Fruit fly (Drosophila melanogaster) whole organism, embryonic: ENCODE measurements around the gene CG15643.

Experiments used
- CG1024 ChIP-seq: fragments of 200-800 bp; sonication (Bioruptor generic); IDR thresholded peaks from 2 replicates; pipeline ENCODE4 v1.3.6; 2022; ENCODE audit warnings: missing biosample characterization, missing genetic modification characterization
- CG11504 ChIP-seq: fragments of 200-800 bp; sonication (Bioruptor generic); optimal IDR thresholded peaks from 3 replicates; lab custom pipeline; 2019; ENCODE audit warnings: missing biosample characterization, mild to moderate bottlenecking, missing genetic modification characterization, moderate library complexity
- CG11560 ChIP-seq: fragments of 200-800 bp; sonication (Bioruptor generic); IDR thresholded peaks from 3 replicates; pipeline ENCODE4 v1.3.6; 2022; ENCODE audit warnings: missing biosample characterization, missing genetic modification characterization
- CG12104 ChIP-seq: fragments of 200-800 bp; sonication (Bioruptor generic); optimal IDR thresholded peaks from 3 replicates; lab custom pipeline; 2016; ENCODE audit warnings: missing biosample characterization, missing genetic modification characterization
- CG14860 ChIP-seq: fragments of 200-800 bp; sonication (Bioruptor generic); IDR thresholded peaks from 3 replicates; pipeline ENCODE4 v1.3.6; 2022; ENCODE audit warnings: missing biosample characterization, missing genetic modification characterization; ENCODE audit not compliant: partially characterized antibody
- CG16813 ChIP-seq: fragments of 200-800 bp; sonication (Bioruptor generic); IDR thresholded peaks from 3 replicates; pipeline ENCODE4 v1.3.6; 2022; ENCODE audit warnings: missing biosample characterization, missing genetic modification characterization; ENCODE audit not compliant: partially characterized antibody
- CG2202 ChIP-seq: fragments of 200-800 bp; sonication (Bioruptor generic); optimal IDR thresholded peaks from 2 replicates; lab custom pipeline; 2018; ENCODE audit warnings: missing biosample characterization, mild to moderate bottlenecking, missing genetic modification characterization
- CG34224 ChIP-seq: fragments of 200-800 bp; sonication (Bioruptor generic); IDR thresholded peaks from 3 replicates; pipeline ENCODE4 v1.3.6; 2022; ENCODE audit warnings: missing biosample characterization, missing genetic modification characterization; ENCODE audit not compliant: partially characterized antibody
- CG4404 ChIP-seq: fragments of 200-800 bp; sonication (Bioruptor generic); IDR thresholded peaks from 2 replicates; pipeline ENCODE4 v1.3.6; 2022; ENCODE audit warnings: missing biosample characterization, missing genetic modification characterization
- CG4424 ChIP-seq: fragments of 200-800 bp; sonication (Bioruptor generic); optimal IDR thresholded peaks from 3 replicates; lab custom pipeline; 2016; ENCODE audit warnings: missing biosample characterization, missing genetic modification characterization
- CG4617 ChIP-seq: fragments of 200-800 bp; sonication (Bioruptor generic); optimal IDR thresholded peaks from 3 replicates; lab custom pipeline; 2016; ENCODE audit warnings: missing biosample characterization, missing genetic modification characterization, borderline replicate concordance
- CG5953 ChIP-seq: fragments of 200-800 bp; sonication (Bioruptor generic); IDR thresholded peaks from 2 replicates; pipeline ENCODE4 v1.3.6; 2022; ENCODE audit warnings: missing biosample characterization, missing genetic modification characterization
- CG7839 ChIP-seq: fragments of 200-800 bp; sonication (Bioruptor generic); optimal IDR thresholded peaks from 3 replicates; lab custom pipeline; 2018; ENCODE audit warnings: missing biosample characterization, mild to moderate bottlenecking, missing genetic modification characterization, moderate library complexity
- CG9797 ChIP-seq: fragments of 200-800 bp; sonication (Bioruptor generic); optimal IDR thresholded peaks from 3 replicates; lab custom pipeline; 2018; ENCODE audit warnings: missing biosample characterization, mild to moderate bottlenecking, missing genetic modification characterization
- Doc2 ChIP-seq: fragments of 200-800 bp; sonication (Bioruptor generic); IDR thresholded peaks from 2 replicates; pipeline ENCODE4 v1.3.6; 2022; ENCODE audit warnings: missing biosample characterization, missing genetic modification characterization
- Eip74EF ChIP-seq, 2 experiments: fragments of 200-800 bp in 1 of 2; fragments of >200 bp in 1 of 2; sonication (Bioruptor generic) in 1 of 2; optimal IDR thresholded peaks; 2 replicates each; lab custom pipeline; 2017 to 2019; ENCODE audit warnings: missing biosample characterization in 2 of 2, missing genetic modification characterization in 2 of 2, mild to moderate bottlenecking in 1 of 2, moderate library complexity in 1 of 2
- Ets97D ChIP-seq: fragments of 200-800 bp; sonication (Bioruptor generic); optimal IDR thresholded peaks from 3 replicates; lab custom pipeline; 2016; ENCODE audit warnings: missing biosample characterization, missing genetic modification characterization
- GATAe ChIP-seq: fragments of 200-800 bp; sonication (Bioruptor generic); conservative IDR thresholded peaks from 2 replicates; pipeline ENCODE4 v1.3.6; 2022; ENCODE audit warnings: missing biosample characterization, missing genetic modification characterization
- Gug ChIP-seq: fragments of 200-800 bp; sonication (Bioruptor generic); IDR thresholded peaks from 4 replicates; pipeline ENCODE4 v1.3.6; 2022; ENCODE audit warnings: missing biosample characterization, missing genetic modification characterization
- Lpt ChIP-seq: fragments of >200 bp; optimal IDR thresholded peaks from 2 replicates; lab custom pipeline; 2018; ENCODE audit warnings: missing biosample characterization, missing genetic modification characterization
- Neu2 ChIP-seq: fragments of 200-800 bp; sonication (Bioruptor generic); optimal IDR thresholded peaks from 3 replicates; lab custom pipeline; 2016; ENCODE audit warnings: missing biosample characterization, missing genetic modification characterization, borderline replicate concordance
- Sox100B ChIP-seq: fragments of 200-800 bp; sonication (Bioruptor generic); optimal IDR thresholded peaks from 3 replicates; lab custom pipeline; 2018; ENCODE audit warnings: missing biosample characterization, mild to moderate bottlenecking, missing genetic modification characterization
- Xrp1 ChIP-seq: fragments of 200-800 bp; sonication (Bioruptor generic); IDR thresholded peaks from 2 replicates; pipeline ENCODE4 v1.3.6; 2022; ENCODE audit warnings: missing biosample characterization, missing genetic modification characterization
- abd-A ChIP-seq: fragments of 200-800 bp; sonication (Bioruptor generic); optimal IDR thresholded peaks from 3 replicates; lab custom pipeline; 2019; ENCODE audit warnings: missing biosample characterization, mild to moderate bottlenecking, missing genetic modification characterization, moderate library complexity
- ase ChIP-seq: fragments of 200-800 bp; sonication (Bioruptor generic); IDR thresholded peaks from 3 replicates; pipeline ENCODE4 v1.3.6; 2022; ENCODE audit warnings: missing biosample characterization, missing genetic modification characterization
- bcd ChIP-seq: fragments of 200-800 bp; sonication (Bioruptor generic); optimal IDR thresholded peaks from 2 replicates; lab custom pipeline; 2017; ENCODE audit warnings: missing biosample characterization, mild to moderate bottlenecking, missing genetic modification characterization
- br ChIP-seq: fragments of >200 bp; optimal IDR thresholded peaks from 2 replicates; lab custom pipeline; 2017
- bsh ChIP-seq, 2 experiments: fragments of 200-800 bp; sonication (Bioruptor generic); optimal IDR thresholded peaks; 2 replicates each; lab custom pipeline; 2017 to 2018; ENCODE audit warnings: mild to moderate bottlenecking in 2 of 2, missing biosample characterization in 2 of 2, missing genetic modification characterization in 2 of 2, moderate library complexity in 1 of 2
- caup ChIP-seq: fragments of 200-800 bp; sonication (Bioruptor generic); optimal IDR thresholded peaks from 3 replicates; lab custom pipeline; 2017; ENCODE audit warnings: missing biosample characterization, mild to moderate bottlenecking, missing genetic modification characterization, moderate library complexity; ENCODE audit not compliant: severe bottlenecking
- ci ChIP-seq: fragments of 200-800 bp; sonication (Bioruptor generic); IDR thresholded peaks from 3 replicates; pipeline ENCODE4 v1.3.6; 2022; ENCODE audit warnings: missing biosample characterization, missing genetic modification characterization
- cwo ChIP-seq: fragments of 200-800 bp; sonication (Bioruptor generic); optimal IDR thresholded peaks from 3 replicates; lab custom pipeline; 2017; ENCODE audit warnings: missing biosample characterization, missing genetic modification characterization, mild to moderate bottlenecking, moderate library complexity, missing genetic modification reagents
- dan ChIP-seq: fragments of 200-800 bp; sonication (Bioruptor generic); IDR thresholded peaks from 2 replicates; pipeline ENCODE4 v1.3.6; 2022; ENCODE audit warnings: missing biosample characterization, missing genetic modification characterization
- disco-r ChIP-seq: fragments of 200-800 bp; sonication (Bioruptor generic); optimal IDR thresholded peaks from 2 replicates; lab custom pipeline; 2016; ENCODE audit warnings: missing biosample characterization, missing genetic modification characterization
- exex ChIP-seq: fragments of 200-800 bp; sonication (Bioruptor generic); optimal IDR thresholded peaks from 4 replicates; lab custom pipeline; 2018; ENCODE audit warnings: missing biosample characterization, mild to moderate bottlenecking, missing genetic modification characterization, moderate library complexity
- fd96Cb ChIP-seq: fragments of 200-800 bp; sonication (Bioruptor generic); optimal IDR thresholded peaks from 2 replicates; lab custom pipeline; 2018; ENCODE audit warnings: missing biosample characterization, mild to moderate bottlenecking, missing genetic modification characterization, moderate library complexity
- gro ChIP-seq: fragments of 200-800 bp; sonication (Bioruptor generic); optimal IDR thresholded peaks from 2 replicates; lab custom pipeline; 2016; ENCODE audit warnings: missing biosample characterization, missing genetic modification characterization
- hb ChIP-seq: fragments of 200-800 bp; sonication (Bioruptor generic); IDR thresholded peaks from 3 replicates; pipeline ENCODE4 v1.3.6; 2022; ENCODE audit warnings: missing biosample characterization, missing genetic modification characterization; ENCODE audit not compliant: partially characterized antibody
- hbn ChIP-seq: fragments of 200-800 bp; sonication (Bioruptor generic); IDR thresholded peaks from 2 replicates; pipeline ENCODE4 v1.3.6; 2022; ENCODE audit warnings: missing biosample characterization, missing genetic modification characterization; ENCODE audit not compliant: partially characterized antibody
- nerfin-2 ChIP-seq: fragments of 200-800 bp; sonication (Bioruptor generic); IDR thresholded peaks from 2 replicates; pipeline ENCODE4 v1.3.6; 2022; ENCODE audit warnings: missing biosample characterization, missing genetic modification characterization; ENCODE audit not compliant: partially characterized antibody
- peb ChIP-seq: fragments of 200-800 bp; sonication (Bioruptor generic); IDR thresholded peaks from 2 replicates; pipeline ENCODE4 v1.3.6; 2022; ENCODE audit warnings: missing biosample characterization, missing genetic modification characterization
- pfk ChIP-seq: fragments of 200-800 bp; sonication (Bioruptor generic); optimal IDR thresholded peaks from 2 replicates; lab custom pipeline; 2018; ENCODE audit warnings: missing biosample characterization, mild to moderate bottlenecking, missing genetic modification characterization, moderate library complexity
- pho ChIP-seq: fragments of 200-800 bp; sonication (Bioruptor generic); optimal IDR thresholded peaks from 2 replicates; lab custom pipeline; 2016; ENCODE audit warnings: missing biosample characterization, missing genetic modification characterization
- pita ChIP-seq: fragments of 200-800 bp; sonication (Bioruptor generic); optimal IDR thresholded peaks from 2 replicates; lab custom pipeline; 2017; ENCODE audit warnings: missing biosample characterization, mild to moderate bottlenecking, missing genetic modification characterization
- row ChIP-seq: fragments of 200-800 bp; sonication (Bioruptor generic); IDR thresholded peaks from 3 replicates; pipeline ENCODE4 v1.3.6; 2022; ENCODE audit warnings: missing biosample characterization, missing genetic modification characterization
- salm ChIP-seq: fragments of 200-800 bp; sonication (Bioruptor generic); optimal IDR thresholded peaks from 2 replicates; lab custom pipeline; 2018; ENCODE audit warnings: missing biosample characterization, mild to moderate bottlenecking, missing genetic modification characterization
- schlank ChIP-seq: fragments of 200-800 bp; sonication (Bioruptor generic); optimal IDR thresholded peaks from 2 replicates; lab custom pipeline; 2018; ENCODE audit warnings: missing biosample characterization, mild to moderate bottlenecking, missing genetic modification characterization
- sens ChIP-seq: fragments of 200-800 bp; sonication (Bioruptor generic); peaks from one replicate; lab custom pipeline; 2016; ENCODE audit warnings: missing biosample characterization, missing genetic modification characterization
- sna ChIP-seq: fragments of 200-800 bp; sonication (Bioruptor generic); IDR thresholded peaks from 2 replicates; pipeline ENCODE4 v1.3.6; 2022; ENCODE audit warnings: missing biosample characterization, missing genetic modification characterization; ENCODE audit not compliant: partially characterized antibody
- tgo ChIP-seq: fragments of 200-800 bp; sonication (Bioruptor generic); IDR thresholded peaks from 3 replicates; pipeline ENCODE4 v1.3.6; 2022; ENCODE audit warnings: missing biosample characterization, missing genetic modification characterization
- wek ChIP-seq: fragments of 200-800 bp; sonication (Bioruptor generic); optimal IDR thresholded peaks from 3 replicates; lab custom pipeline; 2018; ENCODE audit warnings: missing biosample characterization, mild to moderate bottlenecking, missing genetic modification characterization, moderate library complexity

Gene CG15643

DNA sequence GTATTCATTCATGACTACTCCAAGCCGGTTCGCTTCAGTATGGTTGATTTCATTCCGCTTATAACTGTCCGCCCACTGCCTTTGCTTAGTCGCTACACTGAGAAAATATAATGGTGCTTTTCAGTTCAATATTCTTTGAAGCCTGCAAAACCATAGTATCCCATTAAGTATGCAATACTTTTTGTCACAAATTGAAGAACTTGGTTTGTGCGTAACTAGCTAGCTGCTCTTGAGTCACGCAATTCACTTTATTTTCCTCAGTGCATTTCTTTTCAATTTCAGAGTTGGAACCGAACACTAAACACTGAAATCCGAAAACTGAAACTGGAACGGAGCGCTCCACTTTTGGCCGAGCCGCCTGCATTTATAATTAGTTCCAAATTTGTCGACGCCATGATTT lies 27.7 kb upstream of the CG15643 start (continued):
- TF ChIP-seq salm (no peak), CG16813 (no peak), CG5953 (GFP tag; lab: Robert Waterston, UW) (no peak), bcd (GFP tag; lab: Kevin White, UChicago) (peak; percentile 47), caup (GFP tag; lab: Kevin White, UChicago) (peak; percentile 36), hb (GFP tag; lab: Robert Waterston, UW) (no peak), hbn (GFP tag; lab: Robert Waterston, UW) (no peak), ase (GFP tag; lab: Robert Waterston, UW) (0 out of 3 replicates have a peak, but pooled peaks have one; percentile 56), schlank (tag; lab: Kevin White, UChicago) (peak; percentile 30), Lpt (GFP tag; lab: Kevin White, UChicago) (no peak), Sox100B (GFP tag; lab: Kevin White, UChicago) (peak; percentile 42), pfk (no peak), GATAe (GFP tag; lab: Robert Waterston, UW) (no peak), Eip74EF (GFP tag; optimal IDR thresholded peaks at IDR 0.05; lab: Kevin White, UChicago) (no peak), dan (GFP tag; lab: Robert Waterston, UW) (no peak), CG4424 (GFP tag; lab: Kevin White, UChicago) (peak; percentile 52), abd-A (no peak), CG12104 (GFP tag; lab: Kevin White, UChicago) (no peak), Gug (GFP tag; lab: Robert Waterston, UW) (peak; percentile 56; the same call in 3 of the 4 replicates), CG7839 (tag; lab: Kevin White, UChicago) (peak; percentile 77), CG9797 (GFP tag; lab: Kevin White, UChicago) (no peak), CG11560 (peak; percentile 47; the same call in 1 of the 3 replicates), fd96Cb (tag; lab: Kevin White, UChicago) (peak; percentile 70), ci (peak; percentile 74; the same call in 2 of the 3 replicates), CG4617 (no peak), Ets97D (peak; percentile 7), CG11504 (peak; percentile 84), sens (GFP tag; lab: Kevin White, UChicago) (peak; percentile 79), nerfin-2 (no peak), pho (peak; percentile 1), CG2202 (tag; lab: Kevin White, UChicago) (no peak), Xrp1 (peak; percentile 48; the same call in 1 of the 2 replicates), Doc2 (no peak), disco-r (GFP tag; lab: Kevin White, UChicago) (no peak), br (lab: Kevin White, UChicago) (no peak), exex (tag; lab: Kevin White, UChicago) (no peak), sna (GFP tag; lab: Robert Waterston, UW) (no peak), bsh (GFP tag; optimal IDR thresholded peaks at IDR 0.05; lab: Kevin White, UChicago) (peak in 1 of 2 experiments; percentile 57), pita (GFP tag; lab: Kevin White, UChicago) (no peak), peb (peak; percentile 38; the same call in 1 of the 2 replicates), CG34224 (GFP tag; lab: Robert Waterston, UW) (no peak), CG4404 (0 out of 2 replicates have a peak, but pooled peaks have one; percentile 17), CG14860 (GFP tag; lab: Robert Waterston, UW) (no peak), cwo (GFP tag; lab: Kevin White, UChicago) (peak; percentile 22), wek (peak; percentile 3), gro (GFP tag; lab: Kevin White, UChicago) (peak; percentile 44), row (GFP tag; lab: Robert Waterston, UW) (peak; percentile 67), CG1024 (GFP tag; lab: Robert Waterston, UW) (0 out of 2 replicates have a peak, but pooled peaks have one; percentile 28), tgo (GFP tag; lab: Robert Waterston, UW) (peak; percentile 59; the same call in 2 of the 3 replicates), Neu2 (GFP tag; lab: Kevin White, UChicago) (no peak)
